Worm (Caenorhabditis elegans) whole organism, late embryonic: Measurements from ENCODE around the gene F49F1.2.

Experiments
- F13H6.1 ChIP-seq: sonication (generic microtip); optimal IDR thresholded peaks from 2 replicates; lab custom pipeline; 2016; ENCODE audit warnings: missing genetic modification characterization, missing compliant biosample characterization
- ahr-1 ChIP-seq: sonication (generic microtip); optimal IDR thresholded peaks from 2 replicates; lab custom pipeline; 2016; ENCODE audit warnings: missing genetic modification characterization, missing compliant biosample characterization
- ceh-18 ChIP-seq: sonication (generic microtip); optimal IDR thresholded peaks from 2 replicates; lab custom pipeline; 2016; ENCODE audit warnings: missing genetic modification characterization, missing compliant biosample characterization
- ceh-34 ChIP-seq: sonication (generic microtip); optimal IDR thresholded peaks from 2 replicates; lab custom pipeline; 2016; ENCODE audit warnings: mild to moderate bottlenecking, missing genetic modification characterization, missing compliant biosample characterization
- ceh-6 ChIP-seq: fragments of 200-800 bp; sonication (Bioruptor generic); optimal IDR thresholded peaks from 2 replicates; lab custom pipeline; 2018; ENCODE audit warnings: mild to moderate bottlenecking, missing genetic modification characterization, missing compliant biosample characterization
- dmd-4 ChIP-seq: sonication (generic microtip); optimal IDR thresholded peaks from 2 replicates; lab custom pipeline; 2016; ENCODE audit warnings: borderline replicate concordance, missing genetic modification characterization, missing compliant biosample characterization
- ets-4 ChIP-seq: sonication (generic microtip); optimal IDR thresholded peaks from 2 replicates; lab custom pipeline; 2016; ENCODE audit warnings: missing genetic modification characterization, missing compliant biosample characterization
- hlh-15 ChIP-seq: sonication (generic microtip); optimal IDR thresholded peaks from 2 replicates; lab custom pipeline; 2016; ENCODE audit warnings: missing genetic modification characterization, missing compliant biosample characterization
- hlh-6 ChIP-seq: sonication (generic microtip); optimal IDR thresholded peaks from 2 replicates; lab custom pipeline; 2016; ENCODE audit warnings: missing genotype, missing genetic modification characterization, missing compliant biosample characterization
- madf-2 ChIP-seq: sonication (generic microtip); optimal IDR thresholded peaks from 2 replicates; lab custom pipeline; 2017; ENCODE audit warnings: missing genetic modification characterization, missing compliant biosample characterization
- pag-3 ChIP-seq: sonication (generic microtip); optimal IDR thresholded peaks from 2 replicates; lab custom pipeline; 2016; ENCODE audit warnings: missing compliant biosample characterization, missing genetic modification characterization, borderline replicate concordance
- pha-4 ChIP-seq: fragments of 150-350 bp; optimal IDR thresholded peaks from 2 replicates; lab custom pipeline; 2018; ENCODE audit warnings: missing biosample characterization, missing genetic modification reagents, missing genetic modification characterization
- sox-4 ChIP-seq: sonication (generic microtip); optimal IDR thresholded peaks from 2 replicates; lab custom pipeline; 2017; ENCODE audit warnings: mild to moderate bottlenecking, missing genetic modification characterization, inconsistent platforms, missing compliant biosample characterization
- syd-9 ChIP-seq: sonication (generic microtip); optimal IDR thresholded peaks from 2 replicates; lab custom pipeline; 2016; ENCODE audit warnings: mild to moderate bottlenecking, missing genetic modification characterization, moderate library complexity, missing compliant biosample characterization

DNA sequence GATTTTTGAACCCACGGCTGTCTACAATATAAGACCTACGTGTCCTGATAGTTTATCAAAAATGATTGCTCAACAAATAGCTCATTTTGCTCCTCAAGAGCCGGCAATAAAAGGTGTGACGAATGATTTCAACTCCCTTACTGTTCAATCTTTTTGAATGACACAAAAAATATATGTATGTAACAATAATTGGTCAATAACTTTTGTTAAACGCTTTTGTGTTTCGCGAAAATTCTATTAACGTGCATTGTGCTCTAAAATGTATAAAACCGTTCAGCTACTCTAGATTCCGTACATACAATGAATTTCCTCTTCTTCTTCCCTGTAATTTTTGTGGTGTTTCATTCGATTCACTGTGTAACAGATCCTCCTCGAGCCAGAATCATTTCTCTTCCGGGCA lies 36.2 kb upstream of the F49F1.2 start, which contains the start of gene C35B1.4:
- no peak for TF ChIP-seq ceh-34 (tag; lab: Kevin White, UChicago)
- no peak for TF ChIP-seq syd-9 (tag; lab: Kevin White, UChicago)
- TF ChIP-seq pha-4: no peak
- no peak for TF ChIP-seq ets-4
- no peak for TF ChIP-seq sox-4
- no peak for TF ChIP-seq hlh-6
- no peak for TF ChIP-seq ahr-1 (tag; lab: Kevin White, UChicago)
- TF ChIP-seq pag-3 (tag; lab: Kevin White, UChicago): no peak
- TF ChIP-seq ceh-6 (GFP tag; lab: Kevin White, UChicago): no peak
- no peak for TF ChIP-seq F13H6.1 (tag; lab: Kevin White, UChicago)
- TF ChIP-seq ceh-18 (tag; lab: Kevin White, UChicago): no peak
- no peak for TF ChIP-seq madf-2 (tag; lab: Kevin White, UChicago)
- TF ChIP-seq dmd-4 (tag; lab: Kevin White, UChicago): no peak
- TF ChIP-seq hlh-15: no peak
